Worm (Caenorhabditis elegans) whole organism, young adult: ENCODE results near the gene cox-11.

Experiments used
- B0261.1 ChIP-seq: sonication (generic microtip); optimal IDR thresholded peaks from 2 replicates; lab custom pipeline; 2016; ENCODE audit warnings: mild to moderate bottlenecking, missing genetic modification characterization, moderate library complexity, missing compliant biosample characterization
- F55B11.4 ChIP-seq: sonication (generic microtip); optimal IDR thresholded peaks from 2 replicates; lab custom pipeline; 2016; ENCODE audit warnings: missing compliant biosample characterization, missing genetic modification characterization, borderline replicate concordance; ENCODE audit not compliant: insufficient read depth
- bed-1 ChIP-seq: fragments of 200-800 bp; sonication (Bioruptor generic); IDR thresholded peaks from 2 replicates; pipeline ENCODE4 v1.3.6; 2022; ENCODE audit warnings: missing genetic modification reagents, missing genetic modification characterization, missing compliant biosample characterization
- ets-4 ChIP-seq: fragments of 200-800 bp; sonication (Bioruptor generic); optimal IDR thresholded peaks from 2 replicates; lab custom pipeline; 2018; ENCODE audit warnings: mild to moderate bottlenecking, missing genetic modification characterization, missing compliant biosample characterization
- him-1 ChIP-seq: sonication (generic microtip); optimal IDR thresholded peaks from 2 replicates; lab custom pipeline; 2016; ENCODE audit warnings: missing genotype, missing genetic modification reagents, missing genetic modification characterization, missing compliant biosample characterization
- pbrm-1 ChIP-seq: fragments of 200-800 bp; sonication (Bioruptor generic); IDR thresholded peaks from 2 replicates; pipeline ENCODE4 v1.3.6; 2022; ENCODE audit warnings: missing genetic modification reagents, missing genetic modification characterization, missing compliant biosample characterization
- pha-4 ChIP-seq: fragments of 150-350 bp; sonication (generic microtip); optimal IDR thresholded peaks from 2 replicates; lab custom pipeline; 2014; ENCODE audit warnings: missing biosample characterization, missing genetic modification reagents, missing genetic modification characterization
- repo-1 ChIP-seq: sonication (generic microtip); optimal IDR thresholded peaks from 2 replicates; lab custom pipeline; 2017; ENCODE audit warnings: mild to moderate bottlenecking, missing genetic modification characterization, missing compliant biosample characterization
- snpc-4 ChIP-seq, 5 experiments: fragments of 150-350 bp in 1 of 5; sonication (generic microtip) in 4 of 5; optimal IDR thresholded peaks; 2 replicates each; lab custom pipeline; 2014 to 2018; ENCODE audit warnings: missing genetic modification characterization in 5 of 5, missing biosample characterization in 3 of 5, antibody characterized with exemption in 2 of 5, mild to moderate bottlenecking in 2 of 5, missing compliant biosample characterization in 2 of 5, missing genotype in 2 of 5, moderate library complexity in 2 of 5, missing genetic modification reagents in 1 of 5
- zfh-2 ChIP-seq: fragments of 200-800 bp; sonication (Bioruptor generic); conservative IDR thresholded peaks from 2 replicates; pipeline ENCODE4 v1.3.6; 2022; ENCODE audit warnings: missing genetic modification reagents, missing genetic modification characterization, missing compliant biosample characterization

ce11 chrIV:13197282-13197681, 46.8 kb upstream of the cox-11 start, which contains the start of gene C48D1.1:
- TF ChIP-seq repo-1 (tag; lab: Kevin White, UChicago), result no peak
- TF ChIP-seq bed-1 (GFP tag; lab: Robert Waterston, UW), result no peak
- no peak for TF ChIP-seq pha-4 (tag; lab: Kevin White, UChicago)
- TF ChIP-seq B0261.1 (tag; lab: Kevin White, UChicago), result no peak
- no peak for TF ChIP-seq ets-4 (GFP tag; lab: Kevin White, UChicago)
- TF ChIP-seq snpc-4 (GFP tag; optimal IDR thresholded peaks at IDR 0.05; lab: Kevin White, UChicago), result no peak
- TF ChIP-seq snpc-4 (tag; optimal IDR thresholded peaks at IDR 0.05; lab: Kevin White, UChicago), result no peak
- no peak for TF ChIP-seq F55B11.4 (tag; lab: Kevin White, UChicago)
- no peak for TF ChIP-seq zfh-2 (GFP tag; lab: Robert Waterston, UW)
- TF ChIP-seq pbrm-1, result no peak
- TF ChIP-seq him-1 (tag; lab: Kevin White, UChicago), result no peak
